Worm (Caenorhabditis elegans): Measurements from ENCODE around the gene elf-1.
A peak's percentile ranks its signal among the peaks of the same experiment; 100 is the strongest.

elf-1 gene

DNA sequence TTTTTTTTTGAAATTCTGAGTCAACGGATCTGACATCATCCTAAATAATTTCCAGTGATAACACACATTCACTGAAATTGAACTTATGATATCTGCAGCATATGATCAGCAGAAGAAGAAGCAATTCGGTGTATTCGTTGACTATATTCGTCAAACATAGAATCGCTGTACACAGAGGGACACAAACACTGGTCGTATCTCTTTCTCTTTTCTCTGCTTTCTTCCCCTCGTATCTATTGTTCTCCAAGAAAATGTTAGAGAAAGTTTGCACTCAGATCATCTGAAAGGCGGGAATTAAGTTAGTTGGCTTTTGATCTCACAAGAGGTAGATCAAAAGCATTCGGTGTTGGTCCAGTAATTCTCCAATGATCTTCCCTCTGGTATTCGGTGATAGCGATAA lies 38.4 kb upstream of the elf-1 start:
- TF ChIP-seq sptf-1 (tag; optimal IDR thresholded peaks at IDR 0.05) (no peak), ztf-11 (tag; optimal IDR thresholded peaks at IDR 0.05) (no peak), unc-39 (tag; optimal IDR thresholded peaks at IDR 0.05) (no peak), nhr-2 (tag; optimal IDR thresholded peaks at IDR 0.05) (no peak), ceh-39 (tag; optimal IDR thresholded peaks at IDR 0.05) (no peak), ceh-83 (GFP tag; optimal IDR thresholded peaks at IDR 0.05) (no peak)

DNA sequence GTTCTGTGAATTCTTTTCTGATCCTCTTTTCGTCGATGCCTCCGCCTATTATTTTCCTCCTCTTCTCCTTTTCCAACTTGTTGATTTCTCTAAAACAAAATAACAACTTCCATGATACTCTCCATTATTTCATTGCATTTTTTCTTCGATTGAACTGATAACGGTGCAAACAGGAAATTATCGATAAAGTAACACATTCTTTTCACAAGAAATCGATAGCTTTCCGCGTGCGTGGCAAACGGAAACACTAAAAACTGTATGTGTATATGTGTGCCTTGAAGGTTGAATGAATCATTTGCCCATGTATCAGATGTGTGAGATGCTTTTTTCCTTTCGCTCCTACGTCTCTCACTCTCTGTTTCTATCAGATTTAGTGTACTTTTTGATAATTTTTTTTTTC lies 37.4 kb upstream of the elf-1 start:
- no peak for TF ChIP-seq elt-3 (tag; optimal IDR thresholded peaks at IDR 0.05)
- TF ChIP-seq ztf-11 (tag; optimal IDR thresholded peaks at IDR 0.05): no peak
- TF ChIP-seq drap-1 (GFP tag; optimal IDR thresholded peaks at IDR 0.05): no peak
- TF ChIP-seq tbx-8 (GFP tag; optimal IDR thresholded peaks at IDR 0.05): no peak
- TF ChIP-seq nhr-12 (tag; optimal IDR thresholded peaks at IDR 0.05): no peak
- TF ChIP-seq unc-39 (tag; optimal IDR thresholded peaks at IDR 0.05): no peak
- TF ChIP-seq M03D4.4 (tag; optimal IDR thresholded peaks at IDR 0.05): no peak
- no peak for TF ChIP-seq elt-1 (tag; optimal IDR thresholded peaks at IDR 0.05; ENCODE audit: borderline replicate concordance, insufficient read depth)
- TF ChIP-seq mab-5 (tag; optimal IDR thresholded peaks at IDR 0.05): no peak
- no peak for TF ChIP-seq ham-2 (GFP tag; optimal IDR thresholded peaks at IDR 0.05)
- no peak for TF ChIP-seq lsy-2 (tag; optimal IDR thresholded peaks at IDR 0.05)
- TF ChIP-seq hlh-1 (tag; optimal IDR thresholded peaks at IDR 0.05): no peak
- TF ChIP-seq zip-8 (tag; optimal IDR thresholded peaks at IDR 0.05): no peak
- no peak for TF ChIP-seq ces-1 (GFP tag; optimal IDR thresholded peaks at IDR 0.05)
- no peak for TF ChIP-seq cnd-1 (tag; optimal IDR thresholded peaks at IDR 0.05)
- no peak for TF ChIP-seq nhr-237 (tag; optimal IDR thresholded peaks at IDR 0.05)
- no peak for TF ChIP-seq nhr-28 (tag; optimal IDR thresholded peaks at IDR 0.05)
- TF ChIP-seq sem-2 (GFP tag; optimal IDR thresholded peaks at IDR 0.05): no peak
- no peak for TF ChIP-seq unc-62 (GFP tag; optimal IDR thresholded peaks at IDR 0.05)
- no peak for TF ChIP-seq nhr-76 (tag; optimal IDR thresholded peaks at IDR 0.05)

DNA sequence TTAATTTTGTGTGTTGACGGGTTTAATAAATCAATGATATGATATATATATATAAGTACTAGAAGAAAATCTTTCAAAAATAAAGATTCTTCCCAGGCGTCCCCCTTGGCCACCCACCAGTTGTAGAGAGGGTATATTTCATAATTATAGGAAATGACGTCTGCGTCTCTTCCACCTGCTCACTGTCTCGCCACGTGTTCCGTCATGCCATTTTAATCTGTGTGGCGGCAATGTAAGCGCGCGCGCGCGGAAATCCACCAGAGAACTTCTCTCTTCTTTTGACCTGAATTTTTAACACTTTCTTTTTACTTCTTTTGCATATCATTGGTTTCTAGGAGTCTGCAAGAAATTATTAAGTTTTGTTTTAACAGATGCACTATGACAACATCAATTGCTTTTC lies 34.6 kb upstream of the elf-1 start:
- TF ChIP-seq elt-3 (tag; optimal IDR thresholded peaks at IDR 0.05): no peak
- TF ChIP-seq hlh-1 (tag; optimal IDR thresholded peaks at IDR 0.05): no peak
- TF ChIP-seq snpc-4 (tag; optimal IDR thresholded peaks at IDR 0.05): no peak
- peak; percentile 54 for TF ChIP-seq ham-2 (GFP tag; optimal IDR thresholded peaks at IDR 0.05)
- no peak for TF ChIP-seq sptf-1 (tag; optimal IDR thresholded peaks at IDR 0.05)
- TF ChIP-seq cnd-1 (tag; optimal IDR thresholded peaks at IDR 0.05): no peak
- no peak for TF ChIP-seq flh-1 (GFP tag; optimal IDR thresholded peaks at IDR 0.05)
- peak; percentile 16 for TF ChIP-seq mls-2 (tag; optimal IDR thresholded peaks at IDR 0.05)

DNA sequence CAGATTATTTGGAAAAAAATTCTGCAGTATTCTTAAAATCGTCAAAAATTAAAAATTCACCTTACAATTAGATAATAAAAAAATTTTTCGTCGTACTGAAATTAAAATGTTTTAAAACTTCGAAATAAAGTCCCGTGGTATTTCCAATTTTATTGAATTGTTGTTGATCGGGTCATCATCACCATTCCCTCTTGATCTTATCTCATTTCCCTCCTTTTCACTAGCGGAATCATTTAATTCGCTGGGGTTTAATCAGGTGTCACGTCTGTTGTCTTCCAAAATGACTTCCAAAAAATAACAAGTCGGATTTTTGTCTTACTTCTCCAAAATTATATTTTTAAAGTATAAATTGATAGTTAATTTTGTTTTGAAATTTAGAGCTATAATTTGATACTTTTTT lies 32.3 kb upstream of the elf-1 start:
- TF ChIP-seq flh-1 (GFP tag; optimal IDR thresholded peaks at IDR 0.05) (no peak), drap-1 (GFP tag; optimal IDR thresholded peaks at IDR 0.05) (no peak), blmp-1 (tag; optimal IDR thresholded peaks at IDR 0.05) (no peak), cnd-1 (tag; optimal IDR thresholded peaks at IDR 0.05) (no peak), lsy-2 (tag; optimal IDR thresholded peaks at IDR 0.05) (no peak), lin-13 (tag; optimal IDR thresholded peaks at IDR 0.05) (no peak), tbx-8 (GFP tag; optimal IDR thresholded peaks at IDR 0.05) (no peak), bed-3 (GFP tag; optimal IDR thresholded peaks at IDR 0.05) (no peak), unc-62 (GFP tag; optimal IDR thresholded peaks at IDR 0.05) (no peak), nhr-28 (tag; optimal IDR thresholded peaks at IDR 0.05) (no peak), zip-8 (tag; optimal IDR thresholded peaks at IDR 0.05) (no peak), nhr-76 (tag; optimal IDR thresholded peaks at IDR 0.05) (no peak), hlh-1 (tag; optimal IDR thresholded peaks at IDR 0.05) (no peak), pha-4 (tag; optimal IDR thresholded peaks at IDR 0.05) (no peak), ham-2 (GFP tag; optimal IDR thresholded peaks at IDR 0.05) (no peak), M03D4.4 (tag; optimal IDR thresholded peaks at IDR 0.05) (no peak), nhr-2 (tag; optimal IDR thresholded peaks at IDR 0.05) (no peak), ceh-43 (GFP tag; optimal IDR thresholded peaks at IDR 0.05) (no peak)

DNA sequence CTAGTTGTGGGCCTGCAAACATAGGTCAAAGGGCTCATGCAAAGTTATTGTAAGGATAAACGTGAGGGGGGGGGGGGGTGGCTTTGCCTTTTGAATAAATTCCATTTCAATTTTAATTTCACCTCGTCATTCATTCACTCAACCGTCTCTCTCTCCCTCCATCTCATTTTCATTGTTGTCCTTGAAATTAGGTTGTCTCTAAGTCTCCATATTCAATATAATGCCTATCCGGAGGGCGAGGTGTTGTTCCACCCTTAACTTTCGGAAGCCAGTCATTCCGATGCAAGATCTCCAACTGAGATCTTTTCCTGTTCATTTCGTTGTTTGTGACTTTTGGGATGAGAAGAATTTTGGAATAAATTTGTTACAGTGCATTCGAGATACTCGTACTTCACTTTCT lies 31.7 kb upstream of the elf-1 start:
- TF ChIP-seq blmp-1 (tag; optimal IDR thresholded peaks at IDR 0.05): peak; percentile 38
- no peak for TF ChIP-seq hlh-1 (tag; optimal IDR thresholded peaks at IDR 0.05)
- peak; percentile 54 for TF ChIP-seq ces-1 (GFP tag; optimal IDR thresholded peaks at IDR 0.05)
- TF ChIP-seq ztf-11 (tag; optimal IDR thresholded peaks at IDR 0.05): no peak
- no peak for TF ChIP-seq sem-2 (GFP tag; optimal IDR thresholded peaks at IDR 0.05)
- no peak for TF ChIP-seq unc-120 (tag; optimal IDR thresholded peaks at IDR 0.05; ENCODE audit: poor library complexity, severe bottlenecking)
- TF ChIP-seq nhr-76 (tag; optimal IDR thresholded peaks at IDR 0.05): no peak
- no peak for TF ChIP-seq elt-1 (tag; optimal IDR thresholded peaks at IDR 0.05; ENCODE audit: borderline replicate concordance, insufficient read depth)
- no peak for TF ChIP-seq nhr-12 (tag; optimal IDR thresholded peaks at IDR 0.05)
- no peak for TF ChIP-seq mep-1 (tag; optimal IDR thresholded peaks at IDR 0.05)
- TF ChIP-seq bed-3 (GFP tag; optimal IDR thresholded peaks at IDR 0.05): no peak
- no peak for TF ChIP-seq ham-2 (GFP tag; optimal IDR thresholded peaks at IDR 0.05)
- TF ChIP-seq cnd-1 (tag; optimal IDR thresholded peaks at IDR 0.05): no peak
- no peak for TF ChIP-seq snpc-4 (tag; optimal IDR thresholded peaks at IDR 0.05)
- no peak for TF ChIP-seq lsy-2 (tag; optimal IDR thresholded peaks at IDR 0.05)
- TF ChIP-seq ceh-39 (tag; optimal IDR thresholded peaks at IDR 0.05): no peak
- no peak for TF ChIP-seq mab-5 (tag; optimal IDR thresholded peaks at IDR 0.05)
- no peak for TF ChIP-seq nhr-28 (tag; optimal IDR thresholded peaks at IDR 0.05)
- peak; percentile 7 for TF ChIP-seq mls-2 (tag; optimal IDR thresholded peaks at IDR 0.05)
- TF ChIP-seq ceh-83 (GFP tag; optimal IDR thresholded peaks at IDR 0.05): no peak
- TF ChIP-seq lin-32 (GFP tag; optimal IDR thresholded peaks at IDR 0.05): no peak

All from whole organism, mixed stage, embryonic.